Fruit fly (Drosophila melanogaster) whole organism, wandering third instar larva: ENCODE data around the gene Tcs6.

Source experiments
- Dfd ChIP-seq: fragments of >200 bp; optimal IDR thresholded peaks from 2 replicates; lab custom pipeline; 2017; ENCODE audit warnings: missing biosample characterization, missing genetic modification characterization
- Hnf4 ChIP-seq: fragments of 200-800 bp; sonication (Bioruptor generic); optimal IDR thresholded peaks from 2 replicates; lab custom pipeline; 2016; ENCODE audit warnings: missing biosample characterization, mild to moderate bottlenecking, missing genetic modification characterization
- Mio ChIP-seq: sonication (Bioruptor generic); optimal IDR thresholded peaks from 2 replicates; lab custom pipeline; 2016; ENCODE audit warnings: missing biosample characterization, missing genetic modification characterization
- Rel ChIP-seq, 2 experiments: fragments of 200-800 bp; sonication (Bioruptor generic) in 1 of 2; optimal IDR thresholded peaks; 2 replicates in 1 of 2; 3 replicates in 1 of 2; lab custom pipeline; 2016 to 2019; ENCODE audit warnings: mild to moderate bottlenecking in 2 of 2, missing biosample characterization in 2 of 2, missing genetic modification characterization in 2 of 2, moderate library complexity in 1 of 2
- br ChIP-seq: fragments of 200-800 bp; sonication (Bioruptor generic); optimal IDR thresholded peaks from 2 replicates; lab custom pipeline; 2016; ENCODE audit warnings: missing biosample characterization, missing genetic modification characterization
- lola ChIP-seq: fragments of >200 bp; optimal IDR thresholded peaks from 2 replicates; lab custom pipeline; 2017; ENCODE audit warnings: missing biosample characterization, missing genetic modification characterization
- pan ChIP-seq: fragments of >200 bp; optimal IDR thresholded peaks from 2 replicates; lab custom pipeline; 2017
- psq ChIP-seq: fragments of 200-800 bp; sonication (Bioruptor generic); optimal IDR thresholded peaks from 3 replicates; lab custom pipeline; 2017; ENCODE audit warnings: missing biosample characterization, mild to moderate bottlenecking, missing genetic modification characterization, moderate library complexity

- no peak for TF ChIP-seq pan (lab: Kevin White, UChicago)
- TF ChIP-seq psq: no peak
- TF ChIP-seq Dfd (GFP tag; lab: Kevin White, UChicago): no peak
- no peak for TF ChIP-seq lola (GFP tag; lab: Kevin White, UChicago)
- TF ChIP-seq Hnf4: no peak
- no peak for TF ChIP-seq br (GFP tag; lab: Kevin White, UChicago)
- no peak for TF ChIP-seq Rel (GFP tag; optimal IDR thresholded peaks at IDR 0.05; lab: Kevin White, UChicago)
- TF ChIP-seq Rel (tag; optimal IDR thresholded peaks at IDR 0.05; lab: Kevin White, UChicago): no peak
- no peak for TF ChIP-seq Mio (GFP tag; lab: Kevin White, UChicago)
Measured at dm6 chr3R:26023252-26023651, 34.8 kb downstream of the Tcs6 start.
